Fruit fly (Drosophila melanogaster) whole organism, prepupa: ENCODE measurements around the gene TwdlG.

Experiments
- Blimp-1 ChIP-seq: fragments of 200-800 bp; sonication (Bioruptor generic); optimal IDR thresholded peaks from 3 replicates; lab custom pipeline; 2017; ENCODE audit warnings: missing biosample characterization, missing genetic modification characterization, mild to moderate bottlenecking, moderate library complexity, missing genetic modification reagents
- CG11294 ChIP-seq: fragments of 200-800 bp; sonication (Bioruptor generic); IDR thresholded peaks from 2 replicates; pipeline ENCODE4 v1.3.6; 2022; ENCODE audit warnings: missing biosample characterization, missing genetic modification characterization
- CG11762 ChIP-seq: fragments of 200-800 bp; sonication (Bioruptor generic); optimal IDR thresholded peaks from 3 replicates; lab custom pipeline; 2016; ENCODE audit warnings: missing biosample characterization, missing genetic modification characterization; ENCODE audit not compliant: insufficient read depth
- CG11902 ChIP-seq: fragments of 200-800 bp; sonication (Bioruptor generic); optimal IDR thresholded peaks from 3 replicates; lab custom pipeline; 2016; ENCODE audit warnings: missing biosample characterization, missing genetic modification characterization
- CG3032 ChIP-seq: fragments of 200-800 bp; optimal IDR thresholded peaks from 2 replicates; lab custom pipeline; 2019; ENCODE audit warnings: missing biosample characterization, mild to moderate bottlenecking, missing genetic modification characterization, moderate library complexity
- CG31627 ChIP-seq: fragments of 200-800 bp; sonication (Bioruptor generic); optimal IDR thresholded peaks from 3 replicates; lab custom pipeline; 2016; ENCODE audit warnings: missing biosample characterization, missing genetic modification characterization
- CG32006 ChIP-seq: fragments of 200-800 bp; sonication (Bioruptor generic); optimal IDR thresholded peaks from 3 replicates; lab custom pipeline; 2017; ENCODE audit warnings: missing biosample characterization, mild to moderate bottlenecking, missing genetic modification characterization
- CG34406 ChIP-seq: fragments of 200-800 bp; sonication (Bioruptor generic); optimal IDR thresholded peaks from 3 replicates; lab custom pipeline; 2016; ENCODE audit warnings: missing biosample characterization, missing genetic modification characterization
- CG4318 ChIP-seq: fragments of 200-800 bp; sonication (Bioruptor generic); optimal IDR thresholded peaks from 3 replicates; lab custom pipeline; 2017; ENCODE audit warnings: missing biosample characterization, mild to moderate bottlenecking, missing genetic modification characterization
- CG6276 ChIP-seq: fragments of 200-800 bp; sonication (Bioruptor generic); optimal IDR thresholded peaks from 2 replicates; lab custom pipeline; 2017; ENCODE audit warnings: missing biosample characterization, mild to moderate bottlenecking, missing genetic modification characterization
- CG8119 ChIP-seq: fragments of 200-800 bp; sonication (Bioruptor generic); IDR thresholded peaks from 3 replicates; pipeline ENCODE4 v1.3.6; 2022; ENCODE audit warnings: missing biosample characterization, missing genetic modification characterization
- CG8632 ChIP-seq: fragments of 200-800 bp; sonication (Bioruptor generic); optimal IDR thresholded peaks from 3 replicates; lab custom pipeline; 2016; ENCODE audit warnings: missing biosample characterization, missing genetic modification characterization
- Eip75B ChIP-seq: fragments of 200-800 bp; sonication (Bioruptor generic); optimal IDR thresholded peaks from 3 replicates; lab custom pipeline; 2016; ENCODE audit warnings: missing biosample characterization, missing genetic modification characterization
- Eip78C ChIP-seq: fragments of 200-800 bp; sonication (Bioruptor generic); peaks from one replicate; lab custom pipeline; 2016; ENCODE audit warnings: missing biosample characterization, missing genetic modification characterization
- Eip93F ChIP-seq: fragments of 200-800 bp; sonication (Bioruptor generic); optimal IDR thresholded peaks from 2 replicates; lab custom pipeline; 2016; ENCODE audit warnings: missing biosample characterization, mild to moderate bottlenecking, missing genetic modification characterization
- Ets96B ChIP-seq: fragments of 200-800 bp; optimal IDR thresholded peaks from 2 replicates; lab custom pipeline; 2019; ENCODE audit warnings: missing biosample characterization, mild to moderate bottlenecking, missing genetic modification characterization, moderate library complexity
- Gug ChIP-seq: fragments of 200-800 bp; sonication (Bioruptor generic); IDR thresholded peaks from 2 replicates; pipeline ENCODE4 v1.3.6; 2022; ENCODE audit warnings: missing biosample characterization, missing genetic modification characterization
- Hr39 ChIP-seq: fragments of 200-800 bp; sonication (Bioruptor generic); optimal IDR thresholded peaks from 2 replicates; lab custom pipeline; 2016; ENCODE audit warnings: missing biosample characterization, missing genetic modification characterization
- Hr4 ChIP-seq: fragments of 200-800 bp; sonication (Bioruptor generic); optimal IDR thresholded peaks from 3 replicates; lab custom pipeline; 2016; ENCODE audit warnings: missing biosample characterization, missing genetic modification characterization
- Met ChIP-seq: fragments of 200-800 bp; sonication (Bioruptor generic); optimal IDR thresholded peaks from 3 replicates; lab custom pipeline; 2016; ENCODE audit warnings: missing biosample characterization, missing genetic modification characterization
- OdsH ChIP-seq: fragments of 200-800 bp; sonication (Bioruptor generic); optimal IDR thresholded peaks from 3 replicates; lab custom pipeline; 2016; ENCODE audit warnings: missing biosample characterization, missing genetic modification characterization
- Sox102F ChIP-seq: fragments of 200-800 bp; sonication (Bioruptor generic); optimal IDR thresholded peaks from 2 replicates; lab custom pipeline; 2016; ENCODE audit warnings: missing biosample characterization, mild to moderate bottlenecking, missing genetic modification characterization
- Sox14 ChIP-seq: fragments of 200-800 bp; sonication (Bioruptor generic); optimal IDR thresholded peaks from 3 replicates; lab custom pipeline; 2016; ENCODE audit warnings: missing biosample characterization, missing genetic modification characterization
- acj6 ChIP-seq: fragments of 200-800 bp; sonication (Bioruptor generic); optimal IDR thresholded peaks from 3 replicates; lab custom pipeline; 2016; ENCODE audit warnings: missing biosample characterization, missing genetic modification characterization
- esn ChIP-seq: fragments of 200-800 bp; sonication (Bioruptor generic); optimal IDR thresholded peaks from 2 replicates; lab custom pipeline; 2016; ENCODE audit warnings: missing biosample characterization, mild to moderate bottlenecking, missing genetic modification characterization, moderate library complexity
- fd85E ChIP-seq: fragments of 200-800 bp; sonication (Bioruptor generic); optimal IDR thresholded peaks from 3 replicates; lab custom pipeline; 2016; ENCODE audit warnings: missing biosample characterization, missing genetic modification characterization
- fkh ChIP-seq: fragments of 200-800 bp; sonication (Bioruptor generic); optimal IDR thresholded peaks from 3 replicates; lab custom pipeline; 2017; ENCODE audit warnings: missing biosample characterization, mild to moderate bottlenecking, missing genetic modification characterization, moderate library complexity
- lz ChIP-seq: fragments of 200-800 bp; sonication (Bioruptor generic); optimal IDR thresholded peaks from 3 replicates; lab custom pipeline; 2016; ENCODE audit warnings: missing biosample characterization, missing genetic modification characterization
- salr ChIP-seq, 2 experiments: fragments of 200-800 bp; sonication (Bioruptor generic); optimal IDR thresholded peaks; 3 replicates each; lab custom pipeline; 2016 to 2018; ENCODE audit warnings: missing biosample characterization in 2 of 2, missing genetic modification characterization in 2 of 2, mild to moderate bottlenecking in 1 of 2
- spab ChIP-seq: fragments of 200-800 bp; sonication (Bioruptor generic); optimal IDR thresholded peaks from 2 replicates; lab custom pipeline; 2017; ENCODE audit warnings: missing biosample characterization, mild to moderate bottlenecking, missing genetic modification characterization, missing genetic modification reagents
- ss ChIP-seq, 2 experiments: fragments of 200-800 bp; sonication (Bioruptor generic); optimal IDR thresholded peaks; 2 replicates in 1 of 2; 3 replicates in 1 of 2; lab custom pipeline; 2017 to 2018; ENCODE audit warnings: mild to moderate bottlenecking in 2 of 2, missing biosample characterization in 2 of 2, missing genetic modification characterization in 2 of 2, moderate library complexity in 1 of 2
- svp ChIP-seq: fragments of 200-800 bp; sonication (Bioruptor generic); peaks from one replicate; lab custom pipeline; 2016; ENCODE audit warnings: missing biosample characterization, missing genetic modification characterization
- vri ChIP-seq: fragments of 200-800 bp; sonication (Bioruptor generic); optimal IDR thresholded peaks from 3 replicates; lab custom pipeline; 2016; ENCODE audit warnings: missing biosample characterization, mild to moderate bottlenecking, missing genetic modification characterization

The TwdlG gene

dm6 chr3R:4277828-4278227 is 26.7 kb upstream of the TwdlG start, which contains the start of gene flip:
TSS of gene flip (minus strand) at chr3R:4277928.
- TF ChIP-seq Blimp-1 (GFP tag; lab: Kevin White, UChicago) = no peak
- no peak for TF ChIP-seq Gug (GFP tag; lab: Robert Waterston, UW)
- TF ChIP-seq CG11762 (GFP tag; lab: Kevin White, UChicago) = no peak
- TF ChIP-seq CG8119 (GFP tag; lab: Robert Waterston, UW) = no peak

- TF ChIP-seq svp (GFP tag; lab: Kevin White, UChicago) (peak; percentile 10), fkh (GFP tag; lab: Kevin White, UChicago) (no peak), CG11762 (GFP tag; lab: Kevin White, UChicago) (no peak), salr (GFP tag; optimal IDR thresholded peaks at IDR 0.05; lab: Kevin White, UChicago) (no peak), Eip93F (no peak), Eip78C (GFP tag; lab: Kevin White, UChicago) (no peak), spab (GFP tag; lab: Kevin White, UChicago) (no peak), Eip75B (GFP tag; lab: Kevin White, UChicago) (no peak)
These were observed 17.2 kb upstream of the TwdlG start for dm6 chr3R:4268339-4268738.

DNA sequence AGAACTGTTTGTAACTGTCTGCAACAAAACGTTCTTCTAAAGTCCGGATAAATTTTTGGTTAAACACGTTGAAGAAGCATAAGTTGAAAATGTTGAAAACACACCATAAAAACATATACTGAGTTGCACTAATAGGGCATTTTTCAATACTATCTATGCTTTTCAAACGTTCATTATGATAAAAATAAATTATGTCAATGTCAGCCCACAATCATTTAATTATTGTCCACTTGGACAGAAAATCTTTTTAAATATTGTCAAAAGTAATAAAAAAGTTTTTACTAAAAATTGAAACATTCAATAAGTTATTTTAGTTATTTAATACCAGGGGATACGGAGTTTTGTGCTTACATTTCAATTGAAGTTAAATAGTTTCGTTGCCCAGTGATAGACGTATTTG is 15.3 kb upstream of the TwdlG start, which contains the start of gene CG1092:
Gene CG1092, plus strand, starts transcription at position 301 of the 400 bp plus-strand sequence.
- TF ChIP-seq Eip78C (GFP tag; lab: Kevin White, UChicago) (peak; percentile 52), CG4318 (GFP tag; lab: Kevin White, UChicago) (no peak), CG8119 (GFP tag; lab: Robert Waterston, UW) (no peak), ss (GFP tag; optimal IDR thresholded peaks at IDR 0.05; lab: Kevin White, UChicago) (no peak), vri (GFP tag; lab: Kevin White, UChicago) (no peak), CG32006 (GFP tag; lab: Kevin White, UChicago) (peak; percentile 35), Met (GFP tag; lab: Kevin White, UChicago) (no peak)

- TF ChIP-seq lz = no peak
- no peak for TF ChIP-seq Met (GFP tag; lab: Kevin White, UChicago)
- TF ChIP-seq CG3032 (tag; lab: Kevin White, UChicago) = no peak
- TF ChIP-seq esn (GFP tag; lab: Kevin White, UChicago) = no peak
- TF ChIP-seq vri (GFP tag; lab: Kevin White, UChicago) = no peak
- TF ChIP-seq CG11762 (GFP tag; lab: Kevin White, UChicago) = no peak
- TF ChIP-seq, all 60 proteins: peak for 0
These were observed 5.5 kb upstream of the TwdlG start, which contains the start of gene Or82a for dm6 chr3R:4256672-4257071. TSS of gene Or82a (plus strand) at chr3R:4256972.

- no peak for TF ChIP-seq CG32006 (GFP tag; lab: Kevin White, UChicago)
- no peak for TF ChIP-seq acj6 (GFP tag; lab: Kevin White, UChicago)
- no peak for TF ChIP-seq OdsH (GFP tag; lab: Kevin White, UChicago)
- no peak for TF ChIP-seq Sox14 (GFP tag; lab: Kevin White, UChicago)
- TF ChIP-seq Eip75B (GFP tag; lab: Kevin White, UChicago) = no peak
- no peak for TF ChIP-seq Hr39 (GFP tag; lab: Kevin White, UChicago)
- TF ChIP-seq esn (GFP tag; lab: Kevin White, UChicago) = no peak
- TF ChIP-seq Ets96B (tag; lab: Kevin White, UChicago) = no peak
- TF ChIP-seq CG6276 = no peak
- no peak for TF ChIP-seq Eip93F
- no peak for TF ChIP-seq CG8632 (GFP tag; lab: Kevin White, UChicago)
These were observed 3.3 kb upstream of the TwdlG start, which contains the start of gene TwdlV for dm6 chr3R:4254408-4254807. TSS of gene TwdlV (plus strand) at chr3R:4254708.

dm6 chr3R:4252943-4253342 is 1.8 kb upstream of the TwdlG start, which contains the start of gene CG14644:
TSS of gene CG14644 (minus strand) at chr3R:4253043.
- TF ChIP-seq vri (GFP tag; lab: Kevin White, UChicago) (no peak), Blimp-1 (GFP tag; lab: Kevin White, UChicago) (no peak), Sox14 (GFP tag; lab: Kevin White, UChicago) (no peak), CG3032 (tag; lab: Kevin White, UChicago) (no peak), CG8632 (GFP tag; lab: Kevin White, UChicago) (no peak), acj6 (GFP tag; lab: Kevin White, UChicago) (no peak), OdsH (GFP tag; lab: Kevin White, UChicago) (no peak), CG32006 (GFP tag; lab: Kevin White, UChicago) (no peak), CG11902 (GFP tag; lab: Kevin White, UChicago) (no peak), Hr4 (GFP tag; lab: Kevin White, UChicago) (no peak), fd85E (GFP tag; lab: Kevin White, UChicago) (no peak), CG31627 (GFP tag; lab: Kevin White, UChicago) (no peak), CG11294 (GFP tag; lab: Robert Waterston, UW) (no peak), Eip75B (GFP tag; lab: Kevin White, UChicago) (no peak), Sox102F (no peak), CG34406 (GFP tag; lab: Kevin White, UChicago) (no peak)
- TF ChIP-seq, all 60 proteins: peak for 0
